Fruit fly (Drosophila melanogaster) Kc167 (cell line): ENCODE data around the gene CG5958.

ENCODE experiments used
- Sin3A ChIP-seq: fragments of >200 bp; optimal IDR thresholded peaks from 2 replicates; lab custom pipeline; 2018; ENCODE audit warnings: missing external identifiers
- h ChIP-seq: fragments of >200 bp; optimal IDR thresholded peaks from 3 replicates; lab custom pipeline; 2018; ENCODE audit warnings: missing external identifiers
- ttk ChIP-seq: sonication (Bioruptor generic); optimal IDR thresholded peaks from 2 replicates; lab custom pipeline; 2017; ENCODE audit warnings: missing external identifiers

DNA sequence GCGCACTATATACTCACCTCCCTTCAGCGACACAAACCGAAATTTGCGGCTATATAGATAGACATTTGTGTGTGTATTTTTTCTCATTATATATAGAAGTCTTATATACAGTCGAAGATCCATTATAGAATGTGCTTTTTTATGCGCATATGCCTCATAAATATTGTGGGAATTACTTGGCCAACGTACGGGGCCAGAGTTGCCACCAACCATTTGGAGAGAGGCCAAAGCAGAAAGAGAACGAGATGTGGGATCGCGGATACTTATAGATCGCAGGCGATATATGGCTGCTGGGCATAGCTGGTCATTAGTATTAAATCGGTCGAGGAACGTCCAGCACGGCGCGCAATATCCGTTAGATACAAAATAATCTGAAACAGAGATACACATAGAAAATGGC, 28.4 kb downstream of the CG5958 start, which contains the start of gene CG5177:
- TF ChIP-seq ttk (lab: Kevin White, UChicago) = no peak
- TF ChIP-seq Sin3A = no peak
- no peak for TF ChIP-seq h
